Worm (Caenorhabditis elegans) whole organism, L2 larva: Measurements from ENCODE around the gene M60.7.

Experiments
- alr-1 ChIP-seq: fragments of 150-350 bp; optimal IDR thresholded peaks from 2 replicates; lab custom pipeline; 2014; ENCODE audit warnings: missing biosample characterization, missing genetic modification characterization
- egl-27 ChIP-seq: sonication (generic microtip); optimal IDR thresholded peaks from 3 replicates; lab custom pipeline; 2017; ENCODE audit warnings: missing biosample characterization, missing genetic modification reagents, missing genetic modification characterization
- skn-1 ChIP-seq: sonication (generic microtip); optimal IDR thresholded peaks from 2 replicates; lab custom pipeline; 2017; ENCODE audit warnings: missing biosample characterization, missing genetic modification characterization
- unc-39 ChIP-seq: fragments of 150-350 bp; optimal IDR thresholded peaks from 2 replicates; lab custom pipeline; 2014; ENCODE audit warnings: missing biosample characterization, missing genetic modification characterization
- ztf-11 ChIP-seq: sonication (generic microtip); optimal IDR thresholded peaks from 2 replicates; lab custom pipeline; 2017; ENCODE audit warnings: missing biosample characterization, missing genetic modification characterization
- ztf-4 ChIP-seq: fragments of 150-350 bp; optimal IDR thresholded peaks from 2 replicates; lab custom pipeline; 2014; ENCODE audit warnings: missing biosample characterization, missing genetic modification characterization

- no peak for TF ChIP-seq ztf-11 (tag; lab: Kevin White, UChicago)
- no peak for TF ChIP-seq ztf-4
- TF ChIP-seq skn-1 (tag; lab: Kevin White, UChicago), result no peak
- no peak for TF ChIP-seq alr-1 (tag; lab: Kevin White, UChicago)
- TF ChIP-seq egl-27, result no peak
- no peak for TF ChIP-seq unc-39 (tag; lab: Kevin White, UChicago)
These were observed 47.5 kb upstream of the M60.7 start for ce11 chrX:8308491-8308890.
